Fruit fly (Drosophila melanogaster): ENCODE measurements around the gene Ork1.

- TF ChIP-seq klu (GFP tag; IDR thresholded peaks at IDR 0.05) (no peak), gfzf (GFP tag; optimal IDR thresholded peaks at IDR 0.05) (no peak), Abd-B (GFP tag; optimal IDR thresholded peaks at IDR 0.05) (no peak), cad (GFP tag; optimal IDR thresholded peaks at IDR 0.05) (no peak), insv (GFP tag; optimal IDR thresholded peaks at IDR 0.05) (no peak), CHES-1-like (GFP tag; optimal IDR thresholded peaks at IDR 0.05) (no peak), vvl (GFP tag; IDR thresholded peaks at IDR 0.05) (no peak), psq (GFP tag; optimal IDR thresholded peaks at IDR 0.05) (no peak), Drgx (GFP tag; IDR thresholded peaks at IDR 0.05) (no peak), Dref (GFP tag; IDR thresholded peaks at IDR 0.05) (no peak)
These were observed 15.3 kb upstream of the Ork1 start for dm6 chrX:10906222-10906866.

Measured in whole organism, embryonic.